Worm (Caenorhabditis elegans) whole organism, mixed stage, embryonic: ENCODE measurements around the gene sru-3.

Experiments
- M03D4.4 ChIP-seq: sonication (generic microtip); optimal IDR thresholded peaks from 2 replicates; lab custom pipeline; 2017; ENCODE audit warnings: mild to moderate bottlenecking, missing genetic modification characterization, missing compliant biosample characterization
- bed-3 ChIP-seq: fragments of 200-800 bp; sonication (Bioruptor generic); optimal IDR thresholded peaks from 3 replicates; lab custom pipeline; 2018; ENCODE audit warnings: mild to moderate bottlenecking, missing genetic modification characterization, moderate library complexity, missing compliant biosample characterization
- blmp-1 ChIP-seq: fragments of 150-350 bp; optimal IDR thresholded peaks from 2 replicates; lab custom pipeline; 2014; ENCODE audit warnings: missing biosample characterization, missing genetic modification characterization
- ceh-39 ChIP-seq: fragments of 150-350 bp; optimal IDR thresholded peaks from 2 replicates; lab custom pipeline; 2014; ENCODE audit warnings: missing biosample characterization, missing genetic modification characterization
- ceh-43 ChIP-seq: fragments of 200-800 bp; sonication (Bioruptor generic); optimal IDR thresholded peaks from 2 replicates; lab custom pipeline; 2018; ENCODE audit warnings: mild to moderate bottlenecking, missing genetic modification characterization, moderate library complexity, missing compliant biosample characterization
- ceh-83 ChIP-seq: fragments of 200-800 bp; sonication (Bioruptor generic); optimal IDR thresholded peaks from 2 replicates; lab custom pipeline; 2018; ENCODE audit warnings: mild to moderate bottlenecking, missing genetic modification characterization, missing compliant biosample characterization
- ces-1 ChIP-seq: fragments of 150-350 bp; optimal IDR thresholded peaks from 2 replicates; lab custom pipeline; 2014; ENCODE audit warnings: missing biosample characterization, missing genetic modification reagents, missing genetic modification characterization
- drap-1 ChIP-seq: fragments of 200-800 bp; sonication (Bioruptor generic); optimal IDR thresholded peaks from 3 replicates; lab custom pipeline; 2018; ENCODE audit warnings: mild to moderate bottlenecking, missing genetic modification characterization, missing compliant biosample characterization
- elt-1 ChIP-seq: sonication (generic microtip); optimal IDR thresholded peaks from 2 replicates; lab custom pipeline; 2017; ENCODE audit warnings: missing genetic modification characterization, mild to moderate bottlenecking, missing compliant biosample characterization, antibody characterized with exemption, moderate library complexity, borderline replicate concordance; ENCODE audit not compliant: insufficient read depth
- elt-3 ChIP-seq: fragments of 150-350 bp; optimal IDR thresholded peaks from 2 replicates; lab custom pipeline; 2014; ENCODE audit warnings: missing biosample characterization, missing genetic modification characterization
- flh-1 ChIP-seq: fragments of 200-800 bp; sonication (Bioruptor generic); optimal IDR thresholded peaks from 2 replicates; lab custom pipeline; 2018; ENCODE audit warnings: mild to moderate bottlenecking, missing genetic modification characterization, moderate library complexity, missing compliant biosample characterization
- ham-2 ChIP-seq: fragments of 200-800 bp; sonication (Bioruptor generic); optimal IDR thresholded peaks from 2 replicates; lab custom pipeline; 2018; ENCODE audit warnings: mild to moderate bottlenecking, missing genetic modification characterization, missing compliant biosample characterization
- hlh-1 ChIP-seq: fragments of 150-350 bp; optimal IDR thresholded peaks from 2 replicates; lab custom pipeline; 2014; ENCODE audit warnings: missing biosample characterization, missing genetic modification reagents, missing genetic modification characterization
- lin-32 ChIP-seq: fragments of 200-800 bp; sonication (Bioruptor generic); optimal IDR thresholded peaks from 2 replicates; lab custom pipeline; 2018; ENCODE audit warnings: mild to moderate bottlenecking, missing genetic modification characterization, missing compliant biosample characterization
- lsy-2 ChIP-seq: fragments of 150-350 bp; optimal IDR thresholded peaks from 2 replicates; lab custom pipeline; 2014; ENCODE audit warnings: missing biosample characterization, missing genetic modification characterization
- mab-5 ChIP-seq: fragments of 150-350 bp; optimal IDR thresholded peaks from 2 replicates; lab custom pipeline; 2014; ENCODE audit warnings: missing biosample characterization, missing genetic modification characterization
- mep-1 ChIP-seq: fragments of 150-350 bp; optimal IDR thresholded peaks from 2 replicates; lab custom pipeline; 2017; ENCODE audit warnings: missing biosample characterization, missing genetic modification reagents, missing genetic modification characterization, inconsistent platforms
- mls-2 ChIP-seq: sonication (generic microtip); optimal IDR thresholded peaks from 2 replicates; lab custom pipeline; 2016; ENCODE audit warnings: mild to moderate bottlenecking, missing genetic modification characterization, moderate library complexity, missing compliant biosample characterization
- nhr-2 ChIP-seq: fragments of 150-350 bp; optimal IDR thresholded peaks from 2 replicates; lab custom pipeline; 2014; ENCODE audit warnings: missing biosample characterization, missing genetic modification characterization
- nhr-237 ChIP-seq: fragments of 150-350 bp; optimal IDR thresholded peaks from 2 replicates; lab custom pipeline; 2014; ENCODE audit warnings: missing biosample characterization, missing genetic modification characterization
- nhr-28 ChIP-seq: fragments of 150-350 bp; optimal IDR thresholded peaks from 2 replicates; lab custom pipeline; 2014; ENCODE audit warnings: missing biosample characterization, missing genetic modification characterization
- nhr-76 ChIP-seq: sonication (generic microtip); optimal IDR thresholded peaks from 2 replicates; lab custom pipeline; 2017; ENCODE audit warnings: missing biosample characterization, missing genetic modification characterization
- sem-2 ChIP-seq: fragments of 200-800 bp; sonication (Bioruptor generic); optimal IDR thresholded peaks from 2 replicates; lab custom pipeline; 2018; ENCODE audit warnings: mild to moderate bottlenecking, missing genetic modification characterization, missing compliant biosample characterization
- snpc-4 ChIP-seq: fragments of 150-350 bp; optimal IDR thresholded peaks from 2 replicates; lab custom pipeline; 2014; ENCODE audit warnings: missing biosample characterization, missing genetic modification characterization
- sptf-1 ChIP-seq: sonication (generic microtip); optimal IDR thresholded peaks from 2 replicates; lab custom pipeline; 2017; ENCODE audit warnings: mild to moderate bottlenecking, missing genetic modification characterization, moderate library complexity, missing compliant biosample characterization
- tbx-8 ChIP-seq: fragments of 200-800 bp; sonication (Bioruptor generic); optimal IDR thresholded peaks from 2 replicates; lab custom pipeline; 2018; ENCODE audit warnings: mild to moderate bottlenecking, missing genetic modification characterization, moderate library complexity, missing compliant biosample characterization
- unc-120 ChIP-seq: sonication (generic microtip); optimal IDR thresholded peaks from 2 replicates; lab custom pipeline; 2017; ENCODE audit warnings: missing genetic modification characterization, missing compliant biosample characterization; ENCODE audit not compliant: poor library complexity, severe bottlenecking
- unc-39 ChIP-seq: fragments of 150-350 bp; optimal IDR thresholded peaks from 2 replicates; lab custom pipeline; 2014; ENCODE audit warnings: missing biosample characterization, missing genetic modification characterization
- zip-8 ChIP-seq: fragments of 150-350 bp; optimal IDR thresholded peaks from 2 replicates; lab custom pipeline; 2014; ENCODE audit warnings: missing biosample characterization, missing genetic modification characterization
- ztf-11 ChIP-seq: fragments of 150-350 bp; optimal IDR thresholded peaks from 2 replicates; lab custom pipeline; 2014; ENCODE audit warnings: missing biosample characterization, missing genetic modification characterization

sru-3 gene

DNA sequence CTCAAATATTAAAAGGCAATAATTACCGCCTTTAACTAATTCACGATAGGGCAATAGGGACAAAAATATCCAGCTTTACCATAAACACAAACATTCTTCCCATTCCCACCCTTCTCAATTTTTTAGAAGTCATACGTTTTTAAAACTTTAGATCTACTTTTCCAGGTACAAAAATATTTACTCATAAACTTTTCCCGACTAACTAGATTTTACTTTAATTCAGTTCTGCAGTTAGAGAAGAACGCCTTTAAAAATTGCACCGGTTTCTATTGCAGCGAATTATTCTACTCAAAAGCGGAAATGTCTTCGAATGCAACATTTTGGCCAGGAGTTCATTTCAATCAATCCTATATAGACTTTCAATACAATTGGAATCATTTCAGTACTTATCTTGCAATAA, at the start of gene sru-3:
sru-3 (plus strand) TSS at position 301 of the 400 bp plus-strand sequence.
- TF ChIP-seq bed-3 (GFP tag; lab: Kevin White, UChicago) (no peak), ceh-43 (GFP tag; lab: Kevin White, UChicago) (no peak), sptf-1 (tag; lab: Kevin White, UChicago) (no peak), nhr-2 (tag; lab: Kevin White, UChicago) (no peak), mls-2 (tag; lab: Kevin White, UChicago) (no peak), M03D4.4 (tag; lab: Kevin White, UChicago) (no peak), blmp-1 (tag; lab: Kevin White, UChicago) (no peak), elt-3 (tag; lab: Kevin White, UChicago) (no peak), zip-8 (tag; lab: Kevin White, UChicago) (no peak), elt-1 (tag; lab: Kevin White, UChicago) (no peak)

DNA sequence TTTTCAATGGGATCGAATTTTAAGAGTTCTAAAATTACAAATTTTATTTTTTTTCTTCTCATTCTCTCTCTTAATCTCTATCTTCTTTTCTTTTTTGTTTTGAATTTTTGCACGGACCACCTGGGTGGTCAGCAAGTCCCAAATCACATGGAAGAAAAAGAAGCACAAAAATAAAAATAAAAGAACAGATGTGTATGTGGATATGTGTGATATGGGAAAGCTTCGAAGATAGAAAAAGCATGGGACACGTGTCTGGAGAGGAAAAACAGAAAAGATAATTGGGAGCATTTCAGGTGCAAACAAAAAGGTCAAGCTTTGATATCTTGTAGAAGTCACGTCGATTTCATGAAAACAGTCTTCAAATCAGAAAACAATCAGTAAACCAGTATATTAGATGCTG, 49.2 kb upstream of the sru-3 start, which contains the start of gene hsp-12.6:
hsp-12.6 (minus strand) TSS at position 20 of the 400 bp plus-strand sequence.
- TF ChIP-seq mep-1 (tag; lab: Kevin White, UChicago), result no peak
- TF ChIP-seq mab-5 (tag; lab: Kevin White, UChicago), result no peak
- TF ChIP-seq elt-3 (tag; lab: Kevin White, UChicago), result no peak
- TF ChIP-seq M03D4.4 (tag; lab: Kevin White, UChicago), result no peak
- no peak for TF ChIP-seq ceh-39
- TF ChIP-seq ham-2 (GFP tag; lab: Kevin White, UChicago), result no peak
- TF ChIP-seq ztf-11 (tag; lab: Kevin White, UChicago), result no peak
- no peak for TF ChIP-seq sptf-1 (tag; lab: Kevin White, UChicago)

DNA sequence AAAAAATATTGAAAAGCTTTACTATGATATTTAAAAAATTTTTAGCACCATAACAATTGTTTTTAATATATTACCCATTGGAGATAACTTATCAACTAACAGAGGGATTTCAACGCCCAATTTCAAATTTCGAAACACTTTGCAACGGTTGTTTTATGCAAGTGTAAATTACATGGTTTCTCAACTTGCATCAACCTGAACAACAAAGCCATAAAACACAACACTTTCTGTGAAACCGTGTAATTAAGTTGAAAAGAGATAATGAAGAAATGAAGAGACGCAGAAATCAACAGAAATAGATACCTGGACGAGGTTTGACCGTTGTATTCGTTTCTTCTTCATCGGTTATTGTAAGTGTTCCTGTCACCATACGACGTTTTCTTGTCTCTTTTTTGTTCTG, 46.0 kb upstream of the sru-3 start, which contains the start of gene cpin-1:
cpin-1 (plus strand) TSS at position 301 of the 400 bp plus-strand sequence.
- TF ChIP-seq nhr-237 (tag; lab: Kevin White, UChicago) (no peak), ztf-11 (tag; lab: Kevin White, UChicago) (no peak), bed-3 (GFP tag; lab: Kevin White, UChicago) (no peak), hlh-1 (tag; lab: Kevin White, UChicago) (no peak), lsy-2 (tag; lab: Kevin White, UChicago) (no peak), ceh-83 (GFP tag; lab: Kevin White, UChicago) (no peak), ham-2 (GFP tag; lab: Kevin White, UChicago) (no peak), mls-2 (tag; lab: Kevin White, UChicago) (no peak), lin-32 (GFP tag; lab: Kevin White, UChicago) (no peak), elt-3 (tag; lab: Kevin White, UChicago) (no peak), nhr-28 (no peak), unc-39 (tag; lab: Kevin White, UChicago) (no peak), mab-5 (tag; lab: Kevin White, UChicago) (no peak), tbx-8 (GFP tag; lab: Kevin White, UChicago) (no peak), snpc-4 (no peak), ces-1 (GFP tag; lab: Kevin White, UChicago) (no peak)
- TF ChIP-seq, all 35 proteins: peak for 0

DNA sequence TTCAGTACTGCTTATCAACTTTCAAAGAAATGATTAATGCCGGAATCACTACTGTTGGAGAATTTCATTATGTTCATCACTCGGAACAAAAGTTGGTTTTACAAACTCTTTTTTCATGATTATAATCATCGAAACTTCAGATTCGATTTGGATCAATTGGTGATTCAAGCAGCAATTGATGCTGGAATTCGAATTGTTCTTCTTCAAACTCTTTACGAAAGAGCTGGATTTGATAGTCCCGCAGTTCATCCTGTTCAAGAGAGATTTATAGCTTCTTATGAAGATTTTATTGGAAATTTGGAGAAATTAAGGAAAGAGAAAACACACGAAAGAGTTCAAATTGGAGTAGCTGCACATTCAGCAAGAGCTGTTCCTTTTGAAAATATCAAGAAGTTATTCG, 44.6 kb upstream of the sru-3 start:
- no peak for TF ChIP-seq drap-1 (GFP tag; lab: Kevin White, UChicago)
- TF ChIP-seq, all 35 proteins: peak for 0

DNA sequence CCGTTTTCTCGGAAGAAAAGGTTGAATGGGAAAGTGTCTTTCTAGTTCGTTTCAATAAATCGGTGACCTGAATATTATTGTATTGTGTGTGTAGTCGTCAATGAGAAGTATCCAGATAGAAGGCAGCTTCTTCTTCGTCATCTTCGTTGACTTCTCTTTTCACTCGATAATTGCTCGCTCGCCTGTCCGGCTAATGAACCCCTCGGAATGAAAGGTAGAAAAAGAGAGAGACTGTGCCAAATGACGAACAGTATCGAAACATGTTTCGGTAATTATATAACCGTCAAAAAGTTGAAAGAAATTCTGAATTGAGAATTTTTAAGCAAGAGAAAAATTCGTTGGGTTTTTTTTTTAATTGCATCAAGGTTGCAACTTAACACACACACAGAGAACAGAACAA, 39.0 kb upstream of the sru-3 start, which contains the start of gene cutl-17:
cutl-17 (minus strand) TSS at position 101 of the 400 bp plus-strand sequence.
- TF ChIP-seq unc-39 (tag; lab: Kevin White, UChicago), result no peak
- no peak for TF ChIP-seq flh-1 (GFP tag; lab: Kevin White, UChicago)
- no peak for TF ChIP-seq ceh-43 (GFP tag; lab: Kevin White, UChicago)
- TF ChIP-seq, all 35 proteins: peak for 0

DNA sequence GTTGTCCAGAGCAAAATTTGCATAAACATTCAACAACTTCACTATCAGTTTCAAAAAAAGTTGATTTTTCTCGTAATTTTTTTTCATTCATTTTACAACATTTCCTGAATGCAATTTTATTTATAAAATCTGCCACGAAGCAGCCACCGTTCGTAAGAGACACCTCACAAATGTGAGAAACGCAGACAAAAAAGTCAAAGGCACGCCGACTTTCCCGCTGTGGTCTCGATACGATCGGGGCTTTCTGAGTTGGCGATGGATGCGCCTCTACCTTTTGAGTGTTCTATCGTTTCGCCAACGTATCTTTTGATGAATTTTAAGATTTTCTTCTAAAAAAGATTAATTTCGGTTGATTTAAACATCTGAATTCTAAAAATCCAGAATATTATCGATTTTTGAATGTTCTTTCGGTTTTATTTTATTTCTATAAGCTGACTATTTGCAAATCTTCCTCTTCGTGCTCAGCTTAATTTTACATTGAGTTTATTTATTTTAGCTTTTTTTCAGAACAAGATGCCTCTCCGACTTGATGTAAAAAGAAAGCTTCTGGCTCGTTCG, 37.1 kb upstream of the sru-3 start, which contains the start of gene copb-2:
copb-2 (plus strand) TSS at position 508 of the 558 bp plus-strand sequence.
- TF ChIP-seq unc-120 (tag; lab: Kevin White, UChicago), result no peak
- no peak for TF ChIP-seq ceh-39
- TF ChIP-seq hlh-1 (tag; lab: Kevin White, UChicago), result peak; percentile 27
- no peak for TF ChIP-seq M03D4.4 (tag; lab: Kevin White, UChicago)
- TF ChIP-seq unc-39 (tag; lab: Kevin White, UChicago), result no peak
- TF ChIP-seq mep-1 (tag; lab: Kevin White, UChicago), result peak; percentile 40
- no peak for TF ChIP-seq mab-5 (tag; lab: Kevin White, UChicago)
- no peak for TF ChIP-seq sem-2
- TF ChIP-seq ces-1 (GFP tag; lab: Kevin White, UChicago), result peak; percentile 49
- TF ChIP-seq ceh-83 (GFP tag; lab: Kevin White, UChicago), result no peak
- TF ChIP-seq zip-8 (tag; lab: Kevin White, UChicago), result no peak
- no peak for TF ChIP-seq nhr-76 (tag; lab: Kevin White, UChicago)
- TF ChIP-seq elt-3 (tag; lab: Kevin White, UChicago), result no peak
- TF ChIP-seq ztf-11 (tag; lab: Kevin White, UChicago), result no peak
